Worm (Caenorhabditis elegans): Measurements from ENCODE around the gene F22F7.7.

DNA sequence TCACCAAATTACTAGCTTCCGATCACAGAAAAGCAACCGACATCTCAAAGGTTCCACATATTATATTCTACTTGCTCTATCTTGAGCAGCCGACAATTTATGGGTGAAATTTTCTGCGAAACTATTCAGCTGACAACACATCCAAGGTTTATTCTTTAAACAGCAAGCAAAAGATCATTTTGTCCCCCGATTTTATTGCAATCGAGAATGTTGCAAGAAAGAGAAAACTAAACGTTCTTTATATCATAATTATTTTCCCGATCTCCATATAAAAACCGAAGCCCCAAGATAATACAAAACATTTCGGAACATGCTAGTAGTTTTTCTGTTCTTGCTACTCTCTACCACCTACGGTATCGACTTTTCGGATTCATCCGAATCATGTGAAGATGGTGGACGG, 44.1 kb downstream of the F22F7.7 start, which contains the start of gene clec-207:
- TF ChIP-seq B0310.2 (tag; optimal IDR thresholded peaks at IDR 0.05) (no peak), flt-1 (GFP tag; IDR thresholded peaks at IDR 0.05) (no peak), hmg-4 (GFP tag; optimal IDR thresholded peaks at IDR 0.05) (no peak)

Measured in whole organism, early embryonic.